Worm (Caenorhabditis elegans) whole organism, L1 larva: ENCODE results near the gene Y43F8B.12.
A peak's percentile ranks its signal among the peaks of the same experiment; 100 is the strongest.

Source experiments
- C04F5.9 ChIP-seq: sonication (generic microtip); optimal IDR thresholded peaks from 2 replicates; lab custom pipeline; 2016; ENCODE audit warnings: missing genetic modification characterization, missing compliant biosample characterization
- C16A3.4 ChIP-seq: fragments of 150-350 bp; optimal IDR thresholded peaks from 2 replicates; lab custom pipeline; 2014; ENCODE audit warnings: missing biosample characterization, missing genetic modification characterization
- C34B4.2 ChIP-seq: sonication (generic microtip); optimal IDR thresholded peaks from 2 replicates; lab custom pipeline; 2017; ENCODE audit warnings: mild to moderate bottlenecking, missing genetic modification characterization, missing compliant biosample characterization
- F16B12.6 ChIP-seq: fragments of 150-350 bp; optimal IDR thresholded peaks from 2 replicates; lab custom pipeline; 2014; ENCODE audit warnings: missing biosample characterization, missing genetic modification characterization
- aha-1 ChIP-seq: fragments of 150-350 bp; optimal IDR thresholded peaks from 2 replicates; lab custom pipeline; 2014; ENCODE audit warnings: missing biosample characterization, missing genetic modification characterization
- aly-2 ChIP-seq: fragments of 150-350 bp; optimal IDR thresholded peaks from 2 replicates; lab custom pipeline; 2014; ENCODE audit warnings: missing biosample characterization, missing genetic modification characterization
- ama-1 ChIP-seq: fragments of 150-350 bp; optimal IDR thresholded peaks from 2 replicates; lab custom pipeline; 2014
- ceh-63 ChIP-seq: fragments of 200-800 bp; sonication (Bioruptor generic); optimal IDR thresholded peaks from 2 replicates; lab custom pipeline; 2018; ENCODE audit warnings: mild to moderate bottlenecking, missing genetic modification characterization, missing compliant biosample characterization
- dpl-1 ChIP-seq, 3 experiments: fragments of 150-350 bp in 2 of 3; sonication (generic microtip) in 1 of 3; optimal IDR thresholded peaks; 2 replicates each; lab custom pipeline; 2014 to 2017; ENCODE audit warnings: missing biosample characterization in 3 of 3, missing genetic modification characterization in 3 of 3, missing genetic modification reagents in 3 of 3
- efl-1 ChIP-seq, 4 experiments: fragments of 150-350 bp; optimal IDR thresholded peaks in 3 of 4; peaks in 1 of 4; 1 replicate in 1 of 4; 2 replicates in 3 of 4; lab custom pipeline; 2014; ENCODE audit warnings: missing biosample characterization in 2 of 4, missing genetic modification characterization in 2 of 4, missing genetic modification reagents in 2 of 4
- efl-3 ChIP-seq: fragments of 200-800 bp; sonication (Bioruptor generic); optimal IDR thresholded peaks from 2 replicates; lab custom pipeline; 2018; ENCODE audit warnings: mild to moderate bottlenecking, missing genetic modification characterization, missing compliant biosample characterization
- egl-13 ChIP-seq: sonication (generic microtip); optimal IDR thresholded peaks from 2 replicates; lab custom pipeline; 2016; ENCODE audit warnings: missing genotype, missing genetic modification reagents, missing genetic modification characterization, missing compliant biosample characterization
- egl-27 ChIP-seq, 2 experiments: fragments of 150-350 bp in 1 of 2; sonication (generic microtip); optimal IDR thresholded peaks; 3 replicates each; lab custom pipeline; 2017 to 2018; ENCODE audit warnings: missing biosample characterization in 2 of 2, missing genetic modification characterization in 2 of 2, missing genetic modification reagents in 2 of 2
- elt-2 ChIP-seq: sonication (generic microtip); optimal IDR thresholded peaks from 2 replicates; lab custom pipeline; 2016; ENCODE audit warnings: missing genetic modification characterization, mild to moderate bottlenecking, inconsistent platforms, missing compliant biosample characterization, missing genetic modification reagents
- ets-5 ChIP-seq: fragments of 200-800 bp; sonication (Bioruptor generic); IDR thresholded peaks from 2 replicates; pipeline ENCODE4 v1.3.6; 2022; ENCODE audit warnings: missing genetic modification characterization, missing compliant biosample characterization
- fkh-10 ChIP-seq: sonication (generic microtip); optimal IDR thresholded peaks from 2 replicates; lab custom pipeline; 2017; ENCODE audit warnings: missing biosample characterization, missing genetic modification reagents, missing genetic modification characterization
- hlh-4 ChIP-seq: sonication (generic microtip); optimal IDR thresholded peaks from 2 replicates; lab custom pipeline; 2016; ENCODE audit warnings: mild to moderate bottlenecking, missing genetic modification characterization, missing compliant biosample characterization
- isw-1 ChIP-seq: fragments of 200-800 bp; sonication (Bioruptor generic); IDR thresholded peaks from 2 replicates; pipeline ENCODE4 v1.3.6; 2022; ENCODE audit warnings: missing genetic modification characterization, missing compliant biosample characterization
- jun-1 ChIP-seq: fragments of 150-350 bp; optimal IDR thresholded peaks from 2 replicates; lab custom pipeline; 2014; ENCODE audit warnings: missing biosample characterization, missing genetic modification reagents, missing genetic modification characterization
- lsy-2 ChIP-seq, 2 experiments: fragments of 150-350 bp; optimal IDR thresholded peaks; 2 replicates each; lab custom pipeline; 2014; ENCODE audit warnings: missing biosample characterization in 2 of 2, missing genetic modification characterization in 2 of 2
- mab-9 ChIP-seq: fragments of 200-800 bp; sonication (Bioruptor generic); IDR thresholded peaks from 2 replicates; pipeline ENCODE4 v1.3.6; 2022; ENCODE audit warnings: missing genetic modification reagents, missing genetic modification characterization, missing compliant biosample characterization
- mdl-1 ChIP-seq, 2 experiments: fragments of 150-350 bp; optimal IDR thresholded peaks; 2 replicates each; lab custom pipeline; 2014 to 2017; ENCODE audit warnings: missing biosample characterization in 2 of 2, missing genetic modification characterization in 2 of 2, inconsistent platforms in 1 of 2
- mef-2 ChIP-seq: fragments of 150-350 bp; optimal IDR thresholded peaks from 2 replicates; lab custom pipeline; 2014; ENCODE audit warnings: missing biosample characterization, missing genetic modification characterization
- nhr-19 ChIP-seq: fragments of 200-800 bp; sonication (Bioruptor generic); conservative IDR thresholded peaks from 2 replicates; pipeline ENCODE4 v1.3.6; 2022; ENCODE audit warnings: missing genetic modification characterization, missing compliant biosample characterization
- nhr-28 ChIP-seq: fragments of 150-350 bp; optimal IDR thresholded peaks from 2 replicates; lab custom pipeline; 2014; ENCODE audit warnings: missing biosample characterization, missing genetic modification characterization
- nhr-76 ChIP-seq: sonication (generic microtip); optimal IDR thresholded peaks from 2 replicates; lab custom pipeline; 2017; ENCODE audit warnings: missing biosample characterization, missing genetic modification characterization
- nhr-84 ChIP-seq: sonication (generic microtip); optimal IDR thresholded peaks from 2 replicates; lab custom pipeline; 2017; ENCODE audit warnings: missing biosample characterization, missing genetic modification characterization
- nhr-90 ChIP-seq: sonication (generic microtip); optimal IDR thresholded peaks from 2 replicates; lab custom pipeline; 2016; ENCODE audit warnings: mild to moderate bottlenecking, missing genetic modification characterization, missing compliant biosample characterization; ENCODE audit not compliant: poor library complexity
- pax-3 ChIP-seq: fragments of 200-800 bp; sonication (Bioruptor generic); optimal IDR thresholded peaks from 2 replicates; lab custom pipeline; 2018; ENCODE audit warnings: mild to moderate bottlenecking, missing genetic modification characterization, moderate library complexity, missing compliant biosample characterization
- pqm-1 ChIP-seq: sonication (generic microtip); optimal IDR thresholded peaks from 3 replicates; lab custom pipeline; 2017; ENCODE audit warnings: missing biosample characterization, missing genetic modification characterization
- snpc-4 ChIP-seq: fragments of 150-350 bp; optimal IDR thresholded peaks from 2 replicates; lab custom pipeline; 2014; ENCODE audit warnings: missing biosample characterization, missing genetic modification characterization
- snu-23 ChIP-seq: sonication (generic microtip); optimal IDR thresholded peaks from 2 replicates; lab custom pipeline; 2016; ENCODE audit warnings: missing genetic modification characterization, missing compliant biosample characterization
- sox-4 ChIP-seq: sonication (generic microtip); optimal IDR thresholded peaks from 2 replicates; lab custom pipeline; 2016; ENCODE audit warnings: missing genetic modification characterization, missing compliant biosample characterization
- sptf-1 ChIP-seq: fragments of 150-350 bp; optimal IDR thresholded peaks from 2 replicates; lab custom pipeline; 2014; ENCODE audit warnings: missing biosample characterization, missing genetic modification characterization
- unc-130 ChIP-seq: fragments of 150-350 bp; optimal IDR thresholded peaks from 2 replicates; lab custom pipeline; 2017; ENCODE audit warnings: missing biosample characterization, missing genetic modification characterization, inconsistent platforms
- unc-30 ChIP-seq: sonication (generic microtip); optimal IDR thresholded peaks from 2 replicates; lab custom pipeline; 2017; ENCODE audit warnings: missing biosample characterization, missing genetic modification characterization
- unc-86 ChIP-seq: sonication (generic microtip); optimal IDR thresholded peaks from 2 replicates; lab custom pipeline; 2016; ENCODE audit warnings: missing genetic modification characterization, missing compliant biosample characterization
- vab-15 ChIP-seq: sonication (generic microtip); optimal IDR thresholded peaks from 2 replicates; lab custom pipeline; 2017; ENCODE audit warnings: missing genotype, mild to moderate bottlenecking, missing genetic modification characterization, missing compliant biosample characterization
- xbp-1 ChIP-seq: sonication (generic microtip); optimal IDR thresholded peaks from 2 replicates; lab custom pipeline; 2016; ENCODE audit warnings: missing genetic modification characterization, missing compliant biosample characterization
- ztf-11 ChIP-seq, 2 experiments: sonication (generic microtip); optimal IDR thresholded peaks; 2 replicates each; lab custom pipeline; 2016 to 2017; ENCODE audit warnings: missing genetic modification characterization in 2 of 2, missing biosample characterization in 1 of 2, missing compliant biosample characterization in 1 of 2

Gene Y43F8B.12

DNA sequence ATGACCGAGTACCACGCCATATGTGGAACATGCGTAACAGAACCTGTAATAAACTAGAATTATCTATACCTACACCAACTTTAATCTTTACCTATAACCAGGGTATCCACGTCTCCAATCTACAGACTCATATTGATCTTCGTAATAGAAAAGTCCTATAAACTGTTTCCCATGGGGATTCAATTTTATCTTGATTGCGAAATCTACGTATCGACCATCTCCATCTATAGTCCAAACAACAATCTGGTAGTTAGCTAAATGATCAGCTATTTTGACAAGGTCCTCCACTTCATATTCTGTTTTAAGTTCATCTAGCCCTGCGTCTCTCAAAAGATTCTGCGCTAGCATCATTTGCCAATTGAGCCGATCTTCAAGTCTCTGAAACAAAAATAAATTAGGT is 38.6 kb upstream of the Y43F8B.12 start (continued):
- TF ChIP-seq C04F5.9 (tag; lab: Kevin White, UChicago), result no peak
- TF ChIP-seq aha-1 (tag; lab: Kevin White, UChicago), result no peak
- no peak for TF ChIP-seq isw-1 (GFP tag; lab: Robert Waterston, UW)
- TF ChIP-seq efl-3, result no peak
- no peak for TF ChIP-seq pax-3 (tag; lab: Kevin White, UChicago)
- TF ChIP-seq C16A3.4 (tag; lab: Kevin White, UChicago), result no peak
- TF ChIP-seq aly-2 (tag; lab: Kevin White, UChicago), result no peak
- no peak for TF ChIP-seq nhr-90 (tag; lab: Kevin White, UChicago)
- no peak for TF ChIP-seq egl-13 (tag; lab: Kevin White, UChicago)
- TF ChIP-seq nhr-28 (tag; lab: Kevin White, UChicago), result no peak
- TF ChIP-seq efl-1 (optimal IDR thresholded peaks at IDR 0.05; lab: Kevin White, UChicago), result no peak
- no peak for TF ChIP-seq efl-1 (GFP tag; optimal IDR thresholded peaks at IDR 0.05 in 1 of 2; lab: Kevin White, UChicago)
- no peak for TF ChIP-seq dpl-1 (GFP tag; optimal IDR thresholded peaks at IDR 0.05; lab: Kevin White, UChicago)
- no peak for TF ChIP-seq sptf-1
- no peak for TF ChIP-seq hlh-4 (tag; lab: Kevin White, UChicago)
- no peak for TF ChIP-seq xbp-1 (tag; lab: Kevin White, UChicago)
- TF ChIP-seq ceh-63 (GFP tag; lab: Kevin White, UChicago), result no peak
- TF ChIP-seq pqm-1 (tag; lab: Kevin White, UChicago), result no peak
- peak; percentile 13 to 15 for TF ChIP-seq lsy-2 (tag; optimal IDR thresholded peaks at IDR 0.05; lab: Kevin White, UChicago)
- no peak for TF ChIP-seq egl-27 (tag; optimal IDR thresholded peaks at IDR 0.05; lab: Kevin White, UChicago)
- TF ChIP-seq sox-4, result no peak
- TF ChIP-seq C34B4.2 (tag; lab: Kevin White, UChicago), result no peak
- no peak for TF ChIP-seq unc-130 (tag; lab: Kevin White, UChicago)
- TF ChIP-seq, all 84 proteins: peak for 10

DNA sequence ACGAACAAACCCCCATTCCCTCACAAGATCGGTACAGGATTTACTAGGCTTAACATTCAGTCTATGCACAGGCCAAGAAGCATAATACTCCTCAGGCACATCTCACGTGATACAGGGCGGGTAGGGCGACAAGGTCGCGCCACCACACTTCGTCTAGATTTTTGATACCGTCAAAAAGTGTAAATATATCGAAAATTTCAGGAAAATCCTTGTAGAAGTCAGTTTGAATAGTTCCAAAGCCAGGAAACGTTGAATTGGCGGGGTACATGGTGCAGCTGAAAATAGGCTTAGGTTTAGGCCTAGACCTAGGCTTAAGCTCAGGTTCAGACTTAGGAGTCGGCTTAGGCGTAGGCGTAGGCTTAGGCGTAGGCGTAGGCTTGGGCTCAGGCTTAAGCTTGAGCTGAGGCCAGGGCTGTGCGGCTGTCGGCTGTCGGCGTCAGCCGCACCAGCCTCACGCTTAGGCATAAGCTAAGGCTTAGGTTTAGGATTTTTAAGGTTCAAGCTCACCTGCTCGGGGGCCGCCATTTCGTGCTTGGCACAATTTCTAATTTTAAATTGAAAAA is 37.8 kb upstream of the Y43F8B.12 start:
- TF ChIP-seq nhr-19 (GFP tag; lab: Robert Waterston, UW) (0 out of 2 replicates have a peak, but pooled peaks have one; percentile 6), F16B12.6 (tag; lab: Kevin White, UChicago) (no peak)

DNA sequence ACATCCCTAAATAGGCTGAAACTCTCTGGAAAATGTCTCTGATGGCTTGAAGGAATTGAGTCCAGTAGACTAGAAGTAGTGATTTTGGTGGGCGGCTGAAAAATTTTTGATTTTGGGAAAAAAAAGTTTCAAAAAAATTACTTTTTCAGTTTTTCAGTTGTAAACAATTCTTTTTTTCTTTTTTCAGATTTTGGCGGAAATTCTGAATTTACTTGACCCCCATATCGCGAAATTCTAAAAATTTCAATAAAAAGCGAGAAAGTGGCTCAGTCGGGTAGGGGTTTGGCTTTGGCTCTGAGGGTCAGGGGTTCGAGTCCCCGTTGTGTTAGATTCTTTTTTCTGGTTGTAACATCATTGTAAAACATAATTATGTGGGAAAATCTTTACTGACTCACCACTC is 37.1 kb upstream of the Y43F8B.12 start, which contains the start of gene srw-85:
srw-85 (minus strand) TSS at position 101 of the 400 bp plus-strand sequence.
- TF ChIP-seq lsy-2 (tag; optimal IDR thresholded peaks at IDR 0.05; lab: Kevin White, UChicago), result no peak
- TF ChIP-seq mab-9 (GFP tag; lab: Robert Waterston, UW), result no peak
- TF ChIP-seq unc-86, result no peak
- no peak for TF ChIP-seq pax-3 (tag; lab: Kevin White, UChicago)
- no peak for TF ChIP-seq pqm-1 (tag; lab: Kevin White, UChicago)
- no peak for TF ChIP-seq C34B4.2 (tag; lab: Kevin White, UChicago)
- TF ChIP-seq mef-2 (tag; lab: Kevin White, UChicago), result no peak
- no peak for TF ChIP-seq xbp-1 (tag; lab: Kevin White, UChicago)
- no peak for TF ChIP-seq ets-5 (GFP tag; lab: Robert Waterston, UW)
- TF ChIP-seq vab-15, result no peak
- no peak for TF ChIP-seq sox-4
- no peak for TF ChIP-seq nhr-84
- no peak for TF ChIP-seq ama-1 (lab: Kevin White, UChicago)
- no peak for TF ChIP-seq ztf-11 (tag; optimal IDR thresholded peaks at IDR 0.05; lab: Kevin White, UChicago)

DNA sequence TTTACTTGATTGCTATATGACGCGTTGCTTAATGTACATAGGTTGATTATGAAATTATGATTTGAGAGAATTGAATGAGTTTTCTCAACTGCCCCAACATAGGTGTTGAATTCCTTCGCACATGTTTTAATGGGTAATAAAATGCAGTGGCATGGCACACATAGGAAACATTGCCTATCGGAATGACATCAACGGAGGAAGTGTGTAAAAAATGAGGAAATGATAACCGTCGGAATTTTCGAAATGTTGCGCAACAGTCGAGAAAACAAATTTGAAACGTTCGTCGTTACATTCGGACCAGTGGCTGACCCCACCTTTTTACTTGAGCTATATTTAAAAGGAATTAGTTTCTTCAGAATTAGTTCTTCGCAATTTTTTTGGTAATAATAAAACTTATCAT is 36.2 kb upstream of the Y43F8B.12 start:
- TF ChIP-seq elt-2 (peak; percentile 14), snu-23 (GFP tag; lab: Kevin White, UChicago) (no peak)

DNA sequence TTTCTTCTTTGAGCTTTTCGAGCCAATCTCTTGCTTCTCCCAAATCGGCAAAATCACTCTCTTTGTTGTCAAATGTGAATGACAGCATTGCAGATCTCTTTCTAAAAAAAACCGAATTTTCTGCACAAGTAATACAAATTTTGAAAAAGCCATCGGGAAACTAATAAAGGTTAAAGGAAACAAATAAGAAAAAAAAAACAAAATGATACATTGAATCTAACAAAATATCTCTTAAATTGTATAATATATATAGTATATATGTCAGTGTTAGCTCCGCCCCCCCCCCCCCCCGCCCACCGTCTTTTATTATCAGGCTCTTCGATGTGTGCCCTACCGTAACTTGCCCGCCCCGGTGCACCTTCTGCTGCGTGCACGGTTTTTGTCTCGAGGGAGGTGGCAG is 35.2 kb upstream of the Y43F8B.12 start, which contains the start of gene C25F9.11:
C25F9.11 (minus strand) TSS at position 101 of the 400 bp plus-strand sequence.
- TF ChIP-seq egl-27 (tag; optimal IDR thresholded peaks at IDR 0.05; lab: Kevin White, UChicago) (no peak), fkh-10 (GFP tag; lab: Kevin White, UChicago) (no peak), sptf-1 (no peak), mdl-1 (tag; optimal IDR thresholded peaks at IDR 0.05; lab: Kevin White, UChicago) (no peak), unc-30 (tag; lab: Kevin White, UChicago) (no peak), ets-5 (GFP tag; lab: Robert Waterston, UW) (no peak), mef-2 (tag; lab: Kevin White, UChicago) (no peak), elt-2 (no peak), nhr-90 (tag; lab: Kevin White, UChicago) (no peak), jun-1 (no peak), nhr-76 (tag; lab: Kevin White, UChicago) (no peak), pax-3 (tag; lab: Kevin White, UChicago) (no peak), mab-9 (GFP tag; lab: Robert Waterston, UW) (no peak), snpc-4 (tag; lab: Kevin White, UChicago) (no peak)
- TF ChIP-seq, all 84 proteins: peak for 0
